Worm (Caenorhabditis elegans) whole organism, young adult: Measurements from ENCODE around the gene F45E1.1.

Experiments used
- B0019.2 ChIP-seq: fragments of 200-800 bp; sonication (Bioruptor generic); conservative IDR thresholded peaks from 2 replicates; pipeline ENCODE4 v1.3.6; 2022; ENCODE audit warnings: missing genetic modification reagents, missing genetic modification characterization, missing compliant biosample characterization
- C06A6.2 ChIP-seq: fragments of 200-800 bp; sonication (Bioruptor generic); conservative IDR thresholded peaks from 2 replicates; pipeline ENCODE4 v1.3.6; 2022; ENCODE audit warnings: missing genetic modification characterization, missing compliant biosample characterization
- C17E4.6 ChIP-seq: fragments of 200-800 bp; sonication (Bioruptor generic); IDR thresholded peaks from 2 replicates; pipeline ENCODE4 v1.3.6; 2022; ENCODE audit warnings: missing genetic modification reagents, missing genetic modification characterization, missing compliant biosample characterization
- D2030.7 ChIP-seq: fragments of 200-800 bp; sonication (Bioruptor generic); IDR thresholded peaks from 2 replicates; pipeline ENCODE4 v1.3.6; 2022; ENCODE audit warnings: missing genetic modification reagents, missing genetic modification characterization, missing compliant biosample characterization
- F23B12.7 ChIP-seq: sonication (generic microtip); optimal IDR thresholded peaks from 2 replicates; lab custom pipeline; 2017; ENCODE audit warnings: missing genetic modification characterization, mild to moderate bottlenecking, missing compliant biosample characterization, antibody characterized with exemption, moderate library complexity; ENCODE audit not compliant: insufficient read depth
- F33H1.4 ChIP-seq: fragments of 200-800 bp; sonication (Bioruptor generic); IDR thresholded peaks from 2 replicates; pipeline ENCODE4 v1.3.6; 2022; ENCODE audit warnings: missing genetic modification reagents, missing genetic modification characterization, missing compliant biosample characterization
- F52B5.7 ChIP-seq: sonication (generic microtip); optimal IDR thresholded peaks from 2 replicates; lab custom pipeline; 2016; ENCODE audit warnings: mild to moderate bottlenecking, missing genetic modification characterization, missing compliant biosample characterization
- F57A8.1 ChIP-seq: fragments of 200-800 bp; sonication (Bioruptor generic); optimal IDR thresholded peaks from 2 replicates; lab custom pipeline; 2018; ENCODE audit warnings: mild to moderate bottlenecking, missing genetic modification characterization, moderate library complexity, missing compliant biosample characterization
- K11D2.4 ChIP-seq: fragments of 200-800 bp; sonication (Bioruptor generic); IDR thresholded peaks from 2 replicates; pipeline ENCODE4 v1.3.6; 2022; ENCODE audit warnings: missing genetic modification reagents, missing genetic modification characterization, missing compliant biosample characterization
- Y95B8A.8 ChIP-seq: fragments of 200-800 bp; sonication (Bioruptor generic); IDR thresholded peaks from 2 replicates; pipeline ENCODE4 v1.3.6; 2022; ENCODE audit warnings: missing genetic modification reagents, missing genetic modification characterization, missing compliant biosample characterization
- athp-1 ChIP-seq: sonication (generic microtip); optimal IDR thresholded peaks from 2 replicates; lab custom pipeline; 2017; ENCODE audit warnings: mild to moderate bottlenecking, missing genetic modification characterization, missing compliant biosample characterization
- attf-6 ChIP-seq: fragments of 200-800 bp; sonication (Bioruptor generic); IDR thresholded peaks from 2 replicates; pipeline ENCODE4 v1.3.6; 2022; ENCODE audit warnings: missing genetic modification reagents, missing genetic modification characterization, missing compliant biosample characterization
- bed-2 ChIP-seq: fragments of 200-800 bp; sonication (Bioruptor generic); IDR thresholded peaks from 2 replicates; pipeline ENCODE4 v1.3.6; 2022; ENCODE audit warnings: missing genetic modification reagents, missing genetic modification characterization, missing compliant biosample characterization
- cebp-2 ChIP-seq: fragments of 200-800 bp; sonication (Bioruptor generic); IDR thresholded peaks from 2 replicates; pipeline ENCODE4 v1.3.6; 2022; ENCODE audit warnings: missing genetic modification characterization, missing compliant biosample characterization
- ceh-27 ChIP-seq: fragments of 200-800 bp; sonication (Bioruptor generic); optimal IDR thresholded peaks from 2 replicates; lab custom pipeline; 2018; ENCODE audit warnings: mild to moderate bottlenecking, missing genetic modification characterization, moderate library complexity, missing compliant biosample characterization
- ceh-58 ChIP-seq: fragments of 200-800 bp; sonication (Bioruptor generic); IDR thresholded peaks from 2 replicates; pipeline ENCODE4 v1.3.6; 2022; ENCODE audit warnings: missing genetic modification characterization, missing compliant biosample characterization
- ceh-79 ChIP-seq: sonication (generic microtip); optimal IDR thresholded peaks from 2 replicates; lab custom pipeline; 2017; ENCODE audit warnings: mild to moderate bottlenecking, missing genetic modification characterization, missing compliant biosample characterization
- chd-7 ChIP-seq: sonication (generic microtip); optimal IDR thresholded peaks from 2 replicates; lab custom pipeline; 2016; ENCODE audit warnings: mild to moderate bottlenecking, missing genetic modification characterization, moderate library complexity, missing compliant biosample characterization
- dpff-1 ChIP-seq: sonication (generic microtip); optimal IDR thresholded peaks from 2 replicates; lab custom pipeline; 2017; ENCODE audit warnings: mild to moderate bottlenecking, missing genetic modification characterization, missing compliant biosample characterization
- dpl-1 ChIP-seq: fragments of 150-350 bp; optimal IDR thresholded peaks from 2 replicates; lab custom pipeline; 2014; ENCODE audit warnings: missing biosample characterization, missing genetic modification reagents, missing genetic modification characterization
- efl-1 ChIP-seq: fragments of 150-350 bp; optimal IDR thresholded peaks from 2 replicates; lab custom pipeline; 2014; ENCODE audit warnings: missing biosample characterization, missing genetic modification reagents, missing genetic modification characterization
- egl-44 ChIP-seq: fragments of 200-800 bp; sonication (Bioruptor generic); IDR thresholded peaks from 2 replicates; pipeline ENCODE4 v1.3.6; 2022; ENCODE audit warnings: missing genetic modification reagents, missing genetic modification characterization, missing compliant biosample characterization
- gei-17 ChIP-seq: fragments of 200-800 bp; sonication (Bioruptor generic); optimal IDR thresholded peaks from 2 replicates; lab custom pipeline; 2018; ENCODE audit warnings: mild to moderate bottlenecking, missing genetic modification characterization, missing compliant biosample characterization
- hmg-20 ChIP-seq: fragments of 200-800 bp; sonication (Bioruptor generic); IDR thresholded peaks from 2 replicates; pipeline ENCODE4 v1.3.6; 2022; ENCODE audit warnings: missing genetic modification reagents, missing genetic modification characterization, missing compliant biosample characterization
- let-526 ChIP-seq: fragments of 200-800 bp; sonication (Bioruptor generic); IDR thresholded peaks from 2 replicates; pipeline ENCODE4 v1.3.6; 2022; ENCODE audit warnings: missing genetic modification reagents, missing genetic modification characterization, missing compliant biosample characterization
- let-607 ChIP-seq, 2 experiments: fragments of 200-800 bp in 1 of 2; sonication (Bioruptor generic) in 1 of 2; sonication (generic microtip) in 1 of 2; optimal IDR thresholded peaks; 2 replicates each; lab custom pipeline; 2016 to 2018; ENCODE audit warnings: mild to moderate bottlenecking in 2 of 2, missing compliant biosample characterization in 2 of 2, missing genetic modification characterization in 2 of 2, moderate library complexity in 2 of 2, missing genotype in 1 of 2
- lin-35 ChIP-seq, 3 experiments: fragments of 150-350 bp in 2 of 3; sonication (generic microtip) in 1 of 3; optimal IDR thresholded peaks; 2 replicates each; lab custom pipeline; 2014 to 2018; ENCODE audit warnings: missing biosample characterization in 3 of 3, missing genetic modification characterization in 3 of 3, missing genetic modification reagents in 3 of 3
- lin-54 ChIP-seq: fragments of 200-800 bp; sonication (Bioruptor generic); optimal IDR thresholded peaks from 2 replicates; lab custom pipeline; 2018; ENCODE audit warnings: mild to moderate bottlenecking, missing genetic modification characterization, missing compliant biosample characterization
- lir-1 ChIP-seq: fragments of 200-800 bp; sonication (Bioruptor generic); conservative IDR thresholded peaks from 2 replicates; pipeline ENCODE4 v1.3.6; 2022; ENCODE audit warnings: missing genetic modification reagents, missing genetic modification characterization, missing compliant biosample characterization
- madf-10 ChIP-seq: sonication (generic microtip); optimal IDR thresholded peaks from 2 replicates; lab custom pipeline; 2016; ENCODE audit warnings: mild to moderate bottlenecking, missing genetic modification characterization, missing compliant biosample characterization
- madf-6 ChIP-seq: fragments of 200-800 bp; sonication (Bioruptor generic); IDR thresholded peaks from 2 replicates; pipeline ENCODE4 v1.3.6; 2022; ENCODE audit warnings: missing genetic modification reagents, missing genetic modification characterization, missing compliant biosample characterization
- mel-28 ChIP-seq: sonication (generic microtip); optimal IDR thresholded peaks from 2 replicates; lab custom pipeline; 2016; ENCODE audit warnings: borderline replicate concordance, mild to moderate bottlenecking, missing genetic modification characterization, missing compliant biosample characterization
- nfyb-1 ChIP-seq: fragments of 200-800 bp; sonication (Bioruptor generic); IDR thresholded peaks from 2 replicates; pipeline ENCODE4 v1.3.6; 2022; ENCODE audit warnings: missing genetic modification reagents, missing genetic modification characterization, missing compliant biosample characterization
- pbrm-1 ChIP-seq: fragments of 200-800 bp; sonication (Bioruptor generic); IDR thresholded peaks from 2 replicates; pipeline ENCODE4 v1.3.6; 2022; ENCODE audit warnings: missing genetic modification reagents, missing genetic modification characterization, missing compliant biosample characterization
- pha-4 ChIP-seq: fragments of 150-350 bp; sonication (generic microtip); optimal IDR thresholded peaks from 2 replicates; lab custom pipeline; 2014; ENCODE audit warnings: missing biosample characterization, missing genetic modification reagents, missing genetic modification characterization
- rec-8 ChIP-seq, 2 experiments: sonication (generic microtip); optimal IDR thresholded peaks; 2 replicates each; lab custom pipeline; 2016; ENCODE audit warnings: mild to moderate bottlenecking in 2 of 2, missing genetic modification characterization in 2 of 2, missing genetic modification reagents in 2 of 2, missing genotype in 2 of 2, missing biosample characterization in 1 of 2, missing compliant biosample characterization in 1 of 2, moderate library complexity in 1 of 2
- repo-1 ChIP-seq: sonication (generic microtip); optimal IDR thresholded peaks from 2 replicates; lab custom pipeline; 2017; ENCODE audit warnings: mild to moderate bottlenecking, missing genetic modification characterization, missing compliant biosample characterization
- sea-2 ChIP-seq: fragments of 200-800 bp; sonication (Bioruptor generic); IDR thresholded peaks from 2 replicates; pipeline ENCODE4 v1.3.6; 2022; ENCODE audit warnings: missing genetic modification characterization, missing compliant biosample characterization
- snpc-4 ChIP-seq, 5 experiments: fragments of 150-350 bp in 1 of 5; sonication (generic microtip) in 4 of 5; optimal IDR thresholded peaks; 2 replicates each; lab custom pipeline; 2014 to 2018; ENCODE audit warnings: missing genetic modification characterization in 5 of 5, missing biosample characterization in 3 of 5, antibody characterized with exemption in 2 of 5, mild to moderate bottlenecking in 2 of 5, missing compliant biosample characterization in 2 of 5, missing genotype in 2 of 5, moderate library complexity in 2 of 5, missing genetic modification reagents in 1 of 5
- somi-1 ChIP-seq: fragments of 200-800 bp; sonication (Bioruptor generic); optimal IDR thresholded peaks from 2 replicates; lab custom pipeline; 2018; ENCODE audit warnings: mild to moderate bottlenecking, missing genetic modification characterization, missing compliant biosample characterization
- unc-130 ChIP-seq: sonication (generic microtip); optimal IDR thresholded peaks from 2 replicates; lab custom pipeline; 2016; ENCODE audit warnings: missing genetic modification reagents, missing genetic modification characterization, missing compliant biosample characterization
- ztf-18 ChIP-seq: sonication (generic microtip); optimal IDR thresholded peaks from 2 replicates; lab custom pipeline; 2016; ENCODE audit warnings: missing genotype, mild to moderate bottlenecking, missing genetic modification characterization, missing compliant biosample characterization
- ztf-22 ChIP-seq: fragments of 200-800 bp; sonication (Bioruptor generic); optimal IDR thresholded peaks from 2 replicates; lab custom pipeline; 2018; ENCODE audit warnings: mild to moderate bottlenecking, missing genetic modification characterization, moderate library complexity, missing compliant biosample characterization
- ztf-26 ChIP-seq: sonication (generic microtip); optimal IDR thresholded peaks from 2 replicates; lab custom pipeline; 2017; ENCODE audit warnings: missing genetic modification characterization, missing compliant biosample characterization
- ztf-28 ChIP-seq: fragments of 200-800 bp; sonication (Bioruptor generic); IDR thresholded peaks from 2 replicates; pipeline ENCODE4 v1.3.6; 2022; ENCODE audit warnings: missing genetic modification reagents, missing genetic modification characterization, missing compliant biosample characterization
- ztf-3 ChIP-seq: fragments of 200-800 bp; sonication (Bioruptor generic); optimal IDR thresholded peaks from 2 replicates; lab custom pipeline; 2018; ENCODE audit warnings: mild to moderate bottlenecking, missing genetic modification characterization, missing compliant biosample characterization
- ztf-6 ChIP-seq: fragments of 200-800 bp; sonication (Bioruptor generic); IDR thresholded peaks from 2 replicates; pipeline ENCODE4 v1.3.6; 2022; ENCODE audit warnings: missing genetic modification reagents, missing genetic modification characterization, missing compliant biosample characterization

Gene F45E1.1

ce11 chrX:8019665-8020064 lies 16.2 kb downstream of the F45E1.1 start:
- TF ChIP-seq mel-28 = no peak
- no peak for TF ChIP-seq efl-1 (GFP tag; lab: Kevin White, UChicago)
- TF ChIP-seq dpff-1 (tag; lab: Kevin White, UChicago) = no peak
- TF ChIP-seq let-526 = peak; percentile 86
- no peak for TF ChIP-seq ztf-28
- TF ChIP-seq C17E4.6 (GFP tag; lab: Robert Waterston, UW) = peak; percentile 56; the same call in 1 of the 2 replicates
- TF ChIP-seq F33H1.4 (GFP tag; lab: Robert Waterston, UW) = 0 out of 2 replicates have a peak, but pooled peaks have one; percentile 9
- TF ChIP-seq ceh-27 (GFP tag; lab: Kevin White, UChicago) = peak; percentile 98
- no peak for TF ChIP-seq B0019.2 (GFP tag; lab: Robert Waterston, UW)
- peak; percentile 79; the same call in 1 of the 2 replicates for TF ChIP-seq C06A6.2 (GFP tag; lab: Robert Waterston, UW)
- peak; percentile 29 for TF ChIP-seq ceh-79
- no peak for TF ChIP-seq dpl-1 (GFP tag; lab: Kevin White, UChicago)
- TF ChIP-seq pha-4 (tag; lab: Kevin White, UChicago) = no peak
- TF ChIP-seq somi-1 (GFP tag; lab: Kevin White, UChicago) = peak; percentile 85
- no peak for TF ChIP-seq rec-8 (tag; optimal IDR thresholded peaks at IDR 0.05; lab: Kevin White, UChicago)
- TF ChIP-seq ztf-3 (GFP tag; lab: Kevin White, UChicago) = peak; percentile 83
- TF ChIP-seq unc-130 = no peak
- peak; percentile 87 for TF ChIP-seq nfyb-1 (GFP tag; lab: Robert Waterston, UW)
- TF ChIP-seq lir-1 (GFP tag; lab: Robert Waterston, UW) = peak; percentile 69; the same call in 1 of the 2 replicates
- peak in 1 of 2 experiments; percentile 13 for TF ChIP-seq let-607 (tag; optimal IDR thresholded peaks at IDR 0.05; lab: Kevin White, UChicago)
- TF ChIP-seq sea-2 (GFP tag; lab: Robert Waterston, UW) = no peak
- peak; percentile 74 for TF ChIP-seq ztf-22 (GFP tag; lab: Kevin White, UChicago)
- peak; percentile 24 for TF ChIP-seq F23B12.7 (tag; lab: Kevin White, UChicago)
- TF ChIP-seq athp-1 = no peak
- no peak for TF ChIP-seq ceh-58 (GFP tag; lab: Robert Waterston, UW)
- TF ChIP-seq snpc-4 (GFP tag; optimal IDR thresholded peaks at IDR 0.05; lab: Kevin White, UChicago) = no peak
- TF ChIP-seq snpc-4 (tag; optimal IDR thresholded peaks at IDR 0.05; lab: Kevin White, UChicago) = peak in 3 of 4 experiments; percentile 15 to 51 (median 21)
- peak; percentile 60 for TF ChIP-seq gei-17
- no peak for TF ChIP-seq F57A8.1 (GFP tag; lab: Kevin White, UChicago)
- peak; percentile 50; the same call in 1 of the 2 replicates for TF ChIP-seq hmg-20
- TF ChIP-seq chd-7 (tag; lab: Kevin White, UChicago) = peak; percentile 88
- TF ChIP-seq bed-2 = no peak
- 0 out of 2 replicates have a peak, but pooled peaks have one; percentile 28 for TF ChIP-seq ztf-6 (GFP tag; lab: Robert Waterston, UW)
- peak; percentile 75 for TF ChIP-seq F52B5.7 (tag; lab: Kevin White, UChicago)
- peak; percentile 40 for TF ChIP-seq ztf-18 (tag; lab: Kevin White, UChicago)
- peak; percentile 61 for TF ChIP-seq lin-54 (GFP tag; lab: Kevin White, UChicago)
- peak; percentile 80 for TF ChIP-seq pbrm-1 (GFP tag; lab: Robert Waterston, UW)
- peak in 1 of 3 experiments; percentile 76 for TF ChIP-seq lin-35 (GFP tag; optimal IDR thresholded peaks at IDR 0.05; lab: Kevin White, UChicago)
- peak; percentile 88 for TF ChIP-seq ztf-26
- TF ChIP-seq madf-6 (GFP tag; lab: Robert Waterston, UW) = peak; percentile 41; the same call in 1 of the 2 replicates
- TF ChIP-seq attf-6 (GFP tag; lab: Robert Waterston, UW) = 0 out of 2 replicates have a peak, but pooled peaks have one; percentile 43
- TF ChIP-seq Y95B8A.8 (GFP tag; lab: Robert Waterston, UW) = peak; percentile 77; the same call in 1 of the 2 replicates
- no peak for TF ChIP-seq cebp-2 (GFP tag; lab: Robert Waterston, UW)
- no peak for TF ChIP-seq D2030.7 (GFP tag; lab: Robert Waterston, UW)
- TF ChIP-seq repo-1 (tag; lab: Kevin White, UChicago) = peak; percentile 63
- peak; percentile 80; the same call in 1 of the 2 replicates for TF ChIP-seq egl-44 (GFP tag; lab: Robert Waterston, UW)
- TF ChIP-seq madf-10 (tag; lab: Kevin White, UChicago) = peak; percentile 70
- peak; percentile 81 for TF ChIP-seq K11D2.4 (GFP tag; lab: Robert Waterston, UW)
